Worm (Caenorhabditis elegans): Measurements from ENCODE around the gene C17E7.4.

Gene C17E7.4

ce11 chrV:3865273-3865672 lies 27.4 kb upstream of the C17E7.4 start:
- TF ChIP-seq fos-1 (tag; optimal IDR thresholded peaks at IDR 0.05) (no peak), nhr-85 (tag) (no peak), mab-9 (GFP tag; IDR thresholded peaks at IDR 0.05) (no peak), nhr-47 (tag; optimal IDR thresholded peaks at IDR 0.05) (no peak), hlh-17 (GFP tag; optimal IDR thresholded peaks at IDR 0.05; ENCODE audit: borderline replicate concordance) (no peak), nhr-77 (tag; optimal IDR thresholded peaks at IDR 0.05) (no peak), alr-1 (tag; optimal IDR thresholded peaks at IDR 0.05; ENCODE audit: borderline replicate concordance) (no peak), dsc-1 (tag; optimal IDR thresholded peaks at IDR 0.05) (no peak), nhr-84 (tag; optimal IDR thresholded peaks at IDR 0.05) (no peak), dpl-1 (GFP tag; optimal IDR thresholded peaks at IDR 0.05) (no peak), lin-13 (GFP tag; optimal IDR thresholded peaks at IDR 0.05) (no peak), fkh-4 (tag; optimal IDR thresholded peaks at IDR 0.05; ENCODE audit: borderline replicate concordance) (no peak), unc-62 (GFP tag; optimal IDR thresholded peaks at IDR 0.05) (no peak), irx-1 (tag; optimal IDR thresholded peaks at IDR 0.05) (no peak), C04F5.9 (tag; optimal IDR thresholded peaks at IDR 0.05) (no peak), ceh-82 (tag; optimal IDR thresholded peaks at IDR 0.05) (no peak), egl-13 (tag; optimal IDR thresholded peaks at IDR 0.05) (no peak), unc-98 (GFP tag; IDR thresholded peaks at IDR 0.05) (no peak)

ce11 chrV:3868905-3869304 lies 23.7 kb upstream of the C17E7.4 start, which contains the start of gene nhr-157:
nhr-157 (minus strand) TSS chrV:3869005.
- TF ChIP-seq efl-3 (GFP tag; optimal IDR thresholded peaks at IDR 0.05) (no peak), lin-35 (GFP tag; optimal IDR thresholded peaks at IDR 0.05) (no peak), fkh-8 (tag; optimal IDR thresholded peaks at IDR 0.05) (peak; percentile 47)

DNA sequence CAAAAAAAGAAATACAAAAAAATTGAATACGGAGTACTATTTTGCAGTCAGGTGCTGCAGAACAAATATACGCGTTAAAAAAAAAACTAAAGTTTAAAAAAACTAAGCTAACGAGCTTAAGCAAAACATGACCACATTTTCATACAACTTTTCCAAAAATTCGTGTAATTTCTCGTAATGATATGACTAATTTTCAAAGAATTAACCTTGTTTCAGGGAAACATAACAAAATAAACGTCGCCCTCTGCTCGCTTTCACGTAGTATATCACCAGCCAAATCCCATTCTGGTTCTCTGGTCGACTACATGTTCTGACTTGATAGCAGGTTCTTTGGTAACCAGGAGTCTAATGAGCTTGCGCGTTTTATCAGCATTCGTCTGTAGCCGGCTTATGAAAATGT lies 22.3 kb upstream of the C17E7.4 start:
- TF ChIP-seq hlh-4 (tag; optimal IDR thresholded peaks at IDR 0.05) (peak; percentile 65), dpl-1 (GFP tag; optimal IDR thresholded peaks at IDR 0.05) (no peak), unc-98 (GFP tag; IDR thresholded peaks at IDR 0.05) (no peak), zag-1 (tag; optimal IDR thresholded peaks at IDR 0.05) (no peak), ceh-90 (tag; optimal IDR thresholded peaks at IDR 0.05) (no peak), fkh-8 (tag; optimal IDR thresholded peaks at IDR 0.05) (peak; percentile 99), vab-15 (tag; optimal IDR thresholded peaks at IDR 0.05) (no peak), zip-4 (GFP tag; optimal IDR thresholded peaks at IDR 0.05) (no peak), unc-30 (tag; optimal IDR thresholded peaks at IDR 0.05) (no peak), lin-14 (GFP tag; optimal IDR thresholded peaks at IDR 0.05) (peak; percentile 37), ces-1 (GFP tag; optimal IDR thresholded peaks at IDR 0.05) (no peak), pqm-1 (tag; optimal IDR thresholded peaks at IDR 0.05) (no peak), Y116A8C.19 (tag; optimal IDR thresholded peaks at IDR 0.05; ENCODE audit: borderline replicate concordance) (no peak), tlp-1 (tag; optimal IDR thresholded peaks at IDR 0.05) (no peak), jun-1 (tag; optimal IDR thresholded peaks at IDR 0.05) (no peak), mdl-1 (tag; optimal IDR thresholded peaks at IDR 0.05) (no peak), dsc-1 (tag; optimal IDR thresholded peaks at IDR 0.05) (peak; percentile 98), C04F5.9 (tag; optimal IDR thresholded peaks at IDR 0.05) (no peak), C34B4.2 (tag; optimal IDR thresholded peaks at IDR 0.05) (no peak), egl-27 (tag; optimal IDR thresholded peaks at IDR 0.05) (no peak), fkh-10 (GFP tag; optimal IDR thresholded peaks at IDR 0.05) (no peak), pag-3 (tag; optimal IDR thresholded peaks at IDR 0.05; ENCODE audit: borderline replicate concordance, insufficient read depth) (no peak), lin-15B (tag; optimal IDR thresholded peaks at IDR 0.05) (no peak), irx-1 (tag; optimal IDR thresholded peaks at IDR 0.05) (peak; percentile 22), swsn-7 (tag; optimal IDR thresholded peaks at IDR 0.05) (peak; percentile 63), unc-86 (tag; optimal IDR thresholded peaks at IDR 0.05) (no peak), fkh-4 (tag; optimal IDR thresholded peaks at IDR 0.05; ENCODE audit: borderline replicate concordance) (peak; percentile 18), nhr-90 (tag; optimal IDR thresholded peaks at IDR 0.05; ENCODE audit: poor library complexity) (no peak), F16B12.6 (tag; optimal IDR thresholded peaks at IDR 0.05) (no peak), pax-3 (tag; optimal IDR thresholded peaks at IDR 0.05) (peak; percentile 72), snu-23 (GFP tag; optimal IDR thresholded peaks at IDR 0.05) (no peak), C16A3.4 (tag; optimal IDR thresholded peaks at IDR 0.05) (no peak), sptf-1 (tag; optimal IDR thresholded peaks at IDR 0.05) (no peak), hlh-17 (GFP tag; optimal IDR thresholded peaks at IDR 0.05; ENCODE audit: borderline replicate concordance) (no peak), aly-2 (tag; optimal IDR thresholded peaks at IDR 0.05) (no peak), rnt-1 (tag; optimal IDR thresholded peaks at IDR 0.05) (no peak)
